Fruit fly (Drosophila melanogaster) whole organism, embryonic: ENCODE measurements around the gene klar.
A peak's percentile ranks its signal among the peaks of the same experiment; 100 is the strongest.

Experiments
- CG10209 ChIP-seq: fragments of 200-800 bp; sonication (Bioruptor generic); optimal IDR thresholded peaks from 3 replicates; lab custom pipeline; 2017; ENCODE audit warnings: missing biosample characterization, mild to moderate bottlenecking, missing genetic modification characterization, missing genetic modification reagents
- CG1024 ChIP-seq: fragments of 200-800 bp; sonication (Bioruptor generic); IDR thresholded peaks from 2 replicates; pipeline ENCODE4 v1.3.6; 2022; ENCODE audit warnings: missing biosample characterization, missing genetic modification characterization
- CG11398 ChIP-seq: fragments of 200-800 bp; sonication (Bioruptor generic); optimal IDR thresholded peaks from 2 replicates; lab custom pipeline; 2016; ENCODE audit warnings: missing biosample characterization, missing genetic modification characterization
- CG11504 ChIP-seq: fragments of 200-800 bp; sonication (Bioruptor generic); optimal IDR thresholded peaks from 3 replicates; lab custom pipeline; 2019; ENCODE audit warnings: missing biosample characterization, mild to moderate bottlenecking, missing genetic modification characterization, moderate library complexity
- CG15514 ChIP-seq: fragments of 200-800 bp; sonication (Bioruptor generic); optimal IDR thresholded peaks from 3 replicates; lab custom pipeline; 2017; ENCODE audit warnings: missing biosample characterization, missing genetic modification characterization, mild to moderate bottlenecking, moderate library complexity, missing genetic modification reagents
- CG16813 ChIP-seq: fragments of 200-800 bp; sonication (Bioruptor generic); IDR thresholded peaks from 3 replicates; pipeline ENCODE4 v1.3.6; 2022; ENCODE audit warnings: missing biosample characterization, missing genetic modification characterization; ENCODE audit not compliant: partially characterized antibody
- CG18764 ChIP-seq: fragments of 200-800 bp; sonication (Bioruptor generic); optimal IDR thresholded peaks from 3 replicates; lab custom pipeline; 2016; ENCODE audit warnings: missing biosample characterization, missing genetic modification characterization
- CG2678 ChIP-seq: fragments of 200-800 bp; sonication (Bioruptor generic); optimal IDR thresholded peaks from 3 replicates; lab custom pipeline; 2019; ENCODE audit warnings: missing biosample characterization, mild to moderate bottlenecking, missing genetic modification characterization, moderate library complexity
- CG30403 ChIP-seq: fragments of 200-800 bp; sonication (Bioruptor generic); optimal IDR thresholded peaks from 3 replicates; lab custom pipeline; 2016; ENCODE audit warnings: missing biosample characterization, missing genetic modification characterization
- CG31224 ChIP-seq: fragments of 200-800 bp; sonication (Bioruptor generic); IDR thresholded peaks from 2 replicates; pipeline ENCODE4 v1.3.6; 2022; ENCODE audit warnings: missing biosample characterization, missing genetic modification characterization
- CG34376 ChIP-seq: fragments of 200-800 bp; sonication (Bioruptor generic); optimal IDR thresholded peaks from 2 replicates; lab custom pipeline; 2018; ENCODE audit warnings: missing biosample characterization, mild to moderate bottlenecking, missing genetic modification characterization
- CG4707 ChIP-seq: fragments of 200-800 bp; sonication (Bioruptor generic); optimal IDR thresholded peaks from 2 replicates; lab custom pipeline; 2018; ENCODE audit warnings: missing biosample characterization, mild to moderate bottlenecking, missing genetic modification characterization, moderate library complexity
- CG6765 ChIP-seq: fragments of 200-800 bp; sonication (Bioruptor generic); optimal IDR thresholded peaks from 3 replicates; lab custom pipeline; 2017; ENCODE audit warnings: missing biosample characterization, mild to moderate bottlenecking, missing genetic modification characterization
- CG6813 ChIP-seq: fragments of 200-800 bp; sonication (Bioruptor generic); optimal IDR thresholded peaks from 2 replicates; lab custom pipeline; 2017; ENCODE audit warnings: missing biosample characterization, missing genetic modification characterization, mild to moderate bottlenecking, moderate library complexity, missing genetic modification reagents
- CG7987 ChIP-seq: fragments of 200-800 bp; sonication (Bioruptor generic); optimal IDR thresholded peaks from 2 replicates; lab custom pipeline; 2018; ENCODE audit warnings: missing biosample characterization, mild to moderate bottlenecking, missing genetic modification characterization, moderate library complexity
- CG8924 ChIP-seq: fragments of 200-800 bp; optimal IDR thresholded peaks from 3 replicates; lab custom pipeline; 2019; ENCODE audit warnings: missing biosample characterization, mild to moderate bottlenecking, missing genetic modification characterization, moderate library complexity
- CHES-1-like ChIP-seq: fragments of 200-800 bp; sonication (Bioruptor generic); optimal IDR thresholded peaks from 2 replicates; lab custom pipeline; 2016; ENCODE audit warnings: missing biosample characterization, missing genetic modification characterization
- CkIIα-i1 ChIP-seq: fragments of 200-800 bp; sonication (Bioruptor generic); IDR thresholded peaks from 2 replicates; pipeline ENCODE4 v1.3.6; 2022; ENCODE audit warnings: missing biosample characterization, missing genetic modification characterization
- D ChIP-seq, 2 experiments: fragments of 200-800 bp in 1 of 2; fragments of >200 bp in 1 of 2; sonication (Bioruptor generic) in 1 of 2; optimal IDR thresholded peaks; 2 replicates in 1 of 2; 3 replicates in 1 of 2; lab custom pipeline; 2017; ENCODE audit warnings: mild to moderate bottlenecking in 1 of 2, missing biosample characterization in 1 of 2, missing genetic modification characterization in 1 of 2, missing genetic modification reagents in 1 of 2
- Hr78 ChIP-seq, 2 experiments: fragments of 200-800 bp in 1 of 2; fragments of >200 bp in 1 of 2; sonication (Bioruptor generic) in 1 of 2; optimal IDR thresholded peaks; 2 replicates each; lab custom pipeline; 2017 to 2019; ENCODE audit warnings: missing biosample characterization in 2 of 2, missing genetic modification characterization in 2 of 2, mild to moderate bottlenecking in 1 of 2, moderate library complexity in 1 of 2
- MTF-1 ChIP-seq: fragments of 200-800 bp; sonication (Bioruptor generic); optimal IDR thresholded peaks from 2 replicates; lab custom pipeline; 2018; ENCODE audit warnings: missing biosample characterization, mild to moderate bottlenecking, missing genetic modification characterization, borderline replicate concordance
- az2 ChIP-seq: fragments of 200-800 bp; sonication (Bioruptor generic); optimal IDR thresholded peaks from 3 replicates; lab custom pipeline; 2016; ENCODE audit warnings: missing biosample characterization, missing genetic modification characterization
- caup ChIP-seq: fragments of 200-800 bp; sonication (Bioruptor generic); optimal IDR thresholded peaks from 3 replicates; lab custom pipeline; 2017; ENCODE audit warnings: missing biosample characterization, mild to moderate bottlenecking, missing genetic modification characterization, moderate library complexity; ENCODE audit not compliant: severe bottlenecking
- ci ChIP-seq: fragments of 200-800 bp; sonication (Bioruptor generic); IDR thresholded peaks from 3 replicates; pipeline ENCODE4 v1.3.6; 2022; ENCODE audit warnings: missing biosample characterization, missing genetic modification characterization
- crol ChIP-seq: fragments of 200-800 bp; sonication (Bioruptor generic); IDR thresholded peaks from 2 replicates; pipeline ENCODE4 v1.3.6; 2022; ENCODE audit warnings: missing biosample characterization, missing genetic modification characterization
- dati ChIP-seq: fragments of 200-800 bp; sonication (Bioruptor generic); IDR thresholded peaks from 2 replicates; pipeline ENCODE4 v1.3.6; 2022; ENCODE audit warnings: missing biosample characterization, missing genetic modification characterization
- grn ChIP-seq: fragments of 200-800 bp; sonication (Bioruptor generic); optimal IDR thresholded peaks from 3 replicates; lab custom pipeline; 2017; ENCODE audit warnings: missing biosample characterization, missing genetic modification characterization
- knrl ChIP-seq: fragments of 200-800 bp; sonication (Bioruptor generic); IDR thresholded peaks from 3 replicates; pipeline ENCODE4 v1.3.6; 2022; ENCODE audit warnings: missing biosample characterization, missing genetic modification characterization; ENCODE audit not compliant: partially characterized antibody
- lola ChIP-seq, 3 experiments: fragments of >200 bp in 2 of 3; fragments of 200-800 bp in 1 of 3; sonication (Bioruptor generic) in 1 of 3; optimal IDR thresholded peaks; 2 replicates each; lab custom pipeline; 2017 to 2019; ENCODE audit warnings: missing biosample characterization in 3 of 3, missing genetic modification characterization in 3 of 3, mild to moderate bottlenecking in 1 of 3, moderate library complexity in 1 of 3
- mld ChIP-seq: fragments of 200-800 bp; sonication (Bioruptor generic); IDR thresholded peaks from 3 replicates; pipeline ENCODE4 v1.3.6; 2022; ENCODE audit warnings: missing biosample characterization, missing genetic modification characterization; ENCODE audit not compliant: partially characterized antibody
- odd ChIP-seq: fragments of 200-800 bp; sonication (Bioruptor generic); optimal IDR thresholded peaks from 2 replicates; lab custom pipeline; 2017; ENCODE audit warnings: missing biosample characterization, mild to moderate bottlenecking, missing genetic modification characterization
- onecut ChIP-seq: fragments of 200-800 bp; sonication (Bioruptor generic); IDR thresholded peaks from 2 replicates; pipeline ENCODE4 v1.3.6; 2022; ENCODE audit warnings: missing biosample characterization, missing genetic modification characterization
- org-1 ChIP-seq: fragments of 200-800 bp; sonication (Bioruptor generic); optimal IDR thresholded peaks from 2 replicates; lab custom pipeline; 2017; ENCODE audit warnings: missing biosample characterization, missing genetic modification characterization
- pb ChIP-seq: fragments of 200-800 bp; sonication (Bioruptor generic); optimal IDR thresholded peaks from 3 replicates; lab custom pipeline; 2016; ENCODE audit warnings: missing biosample characterization, missing genetic modification characterization
- run ChIP-seq: fragments of 200-800 bp; sonication (Bioruptor generic); optimal IDR thresholded peaks from 3 replicates; lab custom pipeline; 2018; ENCODE audit warnings: missing biosample characterization, mild to moderate bottlenecking, missing genetic modification characterization
- sd ChIP-seq: fragments of 200-800 bp; sonication (Bioruptor generic); optimal IDR thresholded peaks from 3 replicates; lab custom pipeline; 2018; ENCODE audit warnings: missing biosample characterization, mild to moderate bottlenecking, missing genetic modification characterization, moderate library complexity
- so ChIP-seq: fragments of 200-800 bp; sonication (Bioruptor generic); IDR thresholded peaks from 3 replicates; pipeline ENCODE4 v1.3.6; 2022; ENCODE audit warnings: missing biosample characterization, missing genetic modification characterization
- sqz ChIP-seq: fragments of 200-800 bp; sonication (Bioruptor generic); optimal IDR thresholded peaks from 3 replicates; lab custom pipeline; 2018; ENCODE audit warnings: missing biosample characterization, mild to moderate bottlenecking, missing genetic modification characterization
- sr ChIP-seq: fragments of 200-800 bp; sonication (Bioruptor generic); IDR thresholded peaks from 3 replicates; pipeline ENCODE4 v1.3.6; 2022; ENCODE audit warnings: missing biosample characterization, missing genetic modification characterization
- sug ChIP-seq: fragments of 200-800 bp; optimal IDR thresholded peaks from 2 replicates; lab custom pipeline; 2019; ENCODE audit warnings: missing biosample characterization, mild to moderate bottlenecking, missing genetic modification characterization, moderate library complexity
- tap ChIP-seq: fragments of 200-800 bp; optimal IDR thresholded peaks from 3 replicates; lab custom pipeline; 2019; ENCODE audit warnings: missing biosample characterization, mild to moderate bottlenecking, missing genetic modification characterization, moderate library complexity

Gene klar

DNA sequence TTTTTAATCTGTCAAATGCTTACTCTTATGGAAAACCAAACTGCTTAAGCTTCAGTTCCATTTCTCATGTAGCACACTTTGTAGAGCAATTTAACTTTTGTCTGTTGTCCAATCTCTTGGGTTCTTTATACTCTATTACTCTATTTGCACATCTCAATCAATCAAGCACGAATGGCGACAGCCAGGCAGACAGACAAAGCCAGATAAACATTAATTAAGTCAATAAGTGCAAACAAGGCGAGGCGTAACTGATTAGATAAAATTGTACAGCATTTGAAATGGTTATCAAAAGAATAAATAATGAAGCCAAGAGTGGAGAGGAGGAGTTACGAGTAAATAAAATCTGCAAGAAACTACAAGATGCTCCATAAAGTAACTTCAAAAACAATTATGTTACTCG, 56.6 kb downstream of the klar start (continued):
- TF ChIP-seq CG6813 (GFP tag; lab: Kevin White, UChicago) (peak; percentile 30), CG31224 (GFP tag; lab: Robert Waterston, UW) (no peak), pb (GFP tag; lab: Kevin White, UChicago) (no peak), CG34376 (GFP tag; lab: Kevin White, UChicago) (no peak), MTF-1 (GFP tag; lab: Kevin White, UChicago) (peak; percentile 14), CG30403 (no peak), CG7987 (GFP tag; lab: Kevin White, UChicago) (peak; percentile 59), sug (no peak), CG4707 (GFP tag; lab: Kevin White, UChicago) (peak; percentile 52), CG18764 (GFP tag; lab: Kevin White, UChicago) (no peak), dati (no peak), CG2678 (tag; lab: Kevin White, UChicago) (peak; percentile 14), CG8924 (tag; lab: Kevin White, UChicago) (no peak), CG15514 (GFP tag; lab: Kevin White, UChicago) (peak; percentile 28), CG11504 (tag; lab: Kevin White, UChicago) (no peak), org-1 (no peak), az2 (GFP tag; lab: Kevin White, UChicago) (no peak), CG1024 (GFP tag; lab: Robert Waterston, UW) (no peak), so (peak; percentile 21; the same call in 1 of the 3 replicates), CG10209 (GFP tag; lab: Kevin White, UChicago) (peak; percentile 10), D (optimal IDR thresholded peaks at IDR 0.05; lab: Kevin White, UChicago) (no peak), D (GFP tag; optimal IDR thresholded peaks at IDR 0.05; lab: Kevin White, UChicago) (peak; percentile 18), CG11398 (peak; percentile 12), odd (peak; percentile 26), tap (tag; lab: Kevin White, UChicago) (no peak), CG6765 (GFP tag; lab: Kevin White, UChicago) (peak; percentile 8), mld (GFP tag; lab: Robert Waterston, UW) (no peak), caup (GFP tag; lab: Kevin White, UChicago) (peak; percentile 15)

- TF ChIP-seq CHES-1-like (GFP tag; lab: Kevin White, UChicago), result no peak
- peak; percentile 41; the same call in 1 of the 2 replicates for TF ChIP-seq crol (GFP tag; lab: Robert Waterston, UW)
- peak; percentile 51 for TF ChIP-seq sd (tag; lab: Kevin White, UChicago)
- no peak for TF ChIP-seq lola (GFP tag; optimal IDR thresholded peaks at IDR 0.05; lab: Kevin White, UChicago)
- peak; percentile 47; the same call in 1 of the 2 replicates for TF ChIP-seq onecut (GFP tag; lab: Robert Waterston, UW)
- TF ChIP-seq sr (GFP tag; lab: Robert Waterston, UW), result peak; percentile 88
- TF ChIP-seq CG16813 (GFP tag; lab: Robert Waterston, UW), result no peak
- TF ChIP-seq CkIIα-i1, result no peak
- peak; percentile 16; the same call in 1 of the 3 replicates for TF ChIP-seq ci
- TF ChIP-seq knrl (GFP tag; lab: Robert Waterston, UW), result no peak
- no peak for TF ChIP-seq sqz (GFP tag; lab: Kevin White, UChicago)
- TF ChIP-seq Hr78 (GFP tag; optimal IDR thresholded peaks at IDR 0.05; lab: Kevin White, UChicago), result peak in 1 of 2 experiments; percentile 26
- TF ChIP-seq grn (GFP tag; lab: Kevin White, UChicago), result peak; percentile 18
- peak; percentile 53 for TF ChIP-seq run (tag; lab: Kevin White, UChicago)
- TF ChIP-seq, all 482 proteins: peak for 8
Measured at dm6 chr3L:473064-473463, 67.3 kb downstream of the klar start.
